Worm (Caenorhabditis elegans): ENCODE results near the gene E04F6.15.

DNA sequence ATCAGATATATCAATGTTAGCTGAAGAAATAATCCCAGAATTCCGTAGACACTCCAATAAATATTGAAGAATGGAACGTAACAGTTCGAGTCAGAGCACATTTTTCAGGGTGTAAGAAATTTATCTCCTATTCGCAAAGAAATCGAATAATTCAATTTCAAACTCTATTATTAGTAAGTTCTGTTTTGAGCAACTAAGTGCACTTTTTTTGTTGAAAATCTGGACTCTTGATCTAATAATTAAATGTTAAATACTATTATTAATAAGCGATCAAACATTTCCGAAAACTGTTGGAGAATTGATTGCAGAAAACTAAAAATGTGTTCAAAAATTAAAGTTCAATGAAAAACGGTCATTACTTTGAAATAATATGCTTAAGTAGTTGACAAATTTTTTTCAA lies 7.0 kb downstream of the E04F6.15 start, which contains the start of gene srd-56:
- TF ChIP-seq ZK546.5 (tag; optimal IDR thresholded peaks at IDR 0.05), result no peak
- TF ChIP-seq nhr-25 (tag; optimal IDR thresholded peaks at IDR 0.05), result no peak
- no peak for TF ChIP-seq egl-27 (tag; optimal IDR thresholded peaks at IDR 0.05)
- no peak for TF ChIP-seq elt-1 (tag; optimal IDR thresholded peaks at IDR 0.05)
- TF ChIP-seq lin-13 (GFP tag; optimal IDR thresholded peaks at IDR 0.05), result no peak
- TF ChIP-seq unc-39 (tag; optimal IDR thresholded peaks at IDR 0.05), result no peak
- TF ChIP-seq lsy-2 (tag; optimal IDR thresholded peaks at IDR 0.05), result no peak
- TF ChIP-seq zag-1 (tag; optimal IDR thresholded peaks at IDR 0.05), result no peak
- no peak for TF ChIP-seq ceh-82 (tag; optimal IDR thresholded peaks at IDR 0.05)
- no peak for TF ChIP-seq F13H6.1 (tag; optimal IDR thresholded peaks at IDR 0.05)

Data from whole organism, L2 larva.